Worm (Caenorhabditis elegans): ENCODE measurements around the gene ZK721.4.

ce11 chrX:8755987-8756386 is 22.7 kb upstream of the ZK721.4 start:
- TF ChIP-seq ZK546.5 (tag; optimal IDR thresholded peaks at IDR 0.05), result no peak
- TF ChIP-seq unc-62 (GFP tag; optimal IDR thresholded peaks at IDR 0.05), result no peak
- TF ChIP-seq ama-1 (optimal IDR thresholded peaks at IDR 0.05), result no peak
- no peak for TF ChIP-seq nhr-67 (tag; optimal IDR thresholded peaks at IDR 0.05)
- TF ChIP-seq fkh-10 (GFP tag; optimal IDR thresholded peaks at IDR 0.05), result no peak
- no peak for TF ChIP-seq sea-2 (GFP tag; optimal IDR thresholded peaks at IDR 0.05)
- no peak for TF ChIP-seq tbx-2 (tag; optimal IDR thresholded peaks at IDR 0.05)
- no peak for TF ChIP-seq nhr-237 (tag; optimal IDR thresholded peaks at IDR 0.05)
